Worm (Caenorhabditis elegans) whole organism, L1 larva: ENCODE data around the gene eng-1.

Experiments
- F16B12.6 ChIP-seq: fragments of 150-350 bp; optimal IDR thresholded peaks from 2 replicates; lab custom pipeline; 2014; ENCODE audit warnings: missing biosample characterization, missing genetic modification characterization
- Y116A8C.19 ChIP-seq: sonication (generic microtip); optimal IDR thresholded peaks from 2 replicates; lab custom pipeline; 2016; ENCODE audit warnings: missing compliant biosample characterization, missing genetic modification characterization, borderline replicate concordance
- alr-1 ChIP-seq: fragments of 200-800 bp; sonication (Bioruptor generic); optimal IDR thresholded peaks from 2 replicates; lab custom pipeline; 2018; ENCODE audit warnings: borderline replicate concordance, mild to moderate bottlenecking, missing genetic modification characterization, missing compliant biosample characterization
- ceh-8 ChIP-seq: fragments of 200-800 bp; sonication (Bioruptor generic); optimal IDR thresholded peaks from 2 replicates; lab custom pipeline; 2018; ENCODE audit warnings: mild to moderate bottlenecking, missing genetic modification characterization, moderate library complexity, missing compliant biosample characterization
- ceh-90 ChIP-seq: sonication (generic microtip); optimal IDR thresholded peaks from 2 replicates; lab custom pipeline; 2016; ENCODE audit warnings: missing genetic modification characterization, missing compliant biosample characterization
- dpl-1 ChIP-seq, 3 experiments: fragments of 150-350 bp in 2 of 3; sonication (generic microtip) in 1 of 3; optimal IDR thresholded peaks; 2 replicates each; lab custom pipeline; 2014 to 2017; ENCODE audit warnings: missing biosample characterization in 3 of 3, missing genetic modification characterization in 3 of 3, missing genetic modification reagents in 3 of 3
- dsc-1 ChIP-seq: sonication (generic microtip); optimal IDR thresholded peaks from 2 replicates; lab custom pipeline; 2016; ENCODE audit warnings: mild to moderate bottlenecking, missing genetic modification characterization, missing compliant biosample characterization
- elt-2 ChIP-seq: sonication (generic microtip); optimal IDR thresholded peaks from 2 replicates; lab custom pipeline; 2016; ENCODE audit warnings: missing genetic modification characterization, mild to moderate bottlenecking, inconsistent platforms, missing compliant biosample characterization, missing genetic modification reagents
- elt-3 ChIP-seq, 6 experiments: fragments of 150-350 bp in 1 of 6; sonication (generic microtip); optimal IDR thresholded peaks; 2 replicates each; lab custom pipeline; 2017 to 2018; ENCODE audit warnings: missing biosample characterization in 6 of 6, missing genetic modification characterization in 6 of 6, inconsistent platforms in 1 of 6
- fkh-10 ChIP-seq: sonication (generic microtip); optimal IDR thresholded peaks from 2 replicates; lab custom pipeline; 2017; ENCODE audit warnings: missing biosample characterization, missing genetic modification reagents, missing genetic modification characterization
- fkh-4 ChIP-seq: sonication (generic microtip); optimal IDR thresholded peaks from 2 replicates; lab custom pipeline; 2016; ENCODE audit warnings: missing compliant biosample characterization, missing genetic modification characterization, borderline replicate concordance
- grh-1 ChIP-seq: fragments of 200-800 bp; sonication (Bioruptor generic); IDR thresholded peaks from 2 replicates; pipeline ENCODE4 v1.3.6; 2022; ENCODE audit warnings: missing genetic modification reagents, missing genetic modification characterization, missing compliant biosample characterization
- hpl-2 ChIP-seq: fragments of 150-350 bp; optimal IDR thresholded peaks from 2 replicates; lab custom pipeline; 2014; ENCODE audit warnings: missing biosample characterization, missing genetic modification reagents, missing genetic modification characterization
- irx-1 ChIP-seq: sonication (generic microtip); optimal IDR thresholded peaks from 2 replicates; lab custom pipeline; 2016; ENCODE audit warnings: missing genetic modification characterization, missing compliant biosample characterization
- isw-1 ChIP-seq: fragments of 200-800 bp; sonication (Bioruptor generic); IDR thresholded peaks from 2 replicates; pipeline ENCODE4 v1.3.6; 2022; ENCODE audit warnings: missing genetic modification characterization, missing compliant biosample characterization
- lin-14 ChIP-seq: fragments of 200-800 bp; sonication (Bioruptor generic); optimal IDR thresholded peaks from 2 replicates; lab custom pipeline; 2018; ENCODE audit warnings: mild to moderate bottlenecking, missing genetic modification characterization, moderate library complexity, missing compliant biosample characterization
- lin-15B ChIP-seq: fragments of 150-350 bp; sonication (generic microtip); optimal IDR thresholded peaks from 3 replicates; lab custom pipeline; 2014; ENCODE audit warnings: missing biosample characterization, missing genetic modification characterization
- lin-35 ChIP-seq, 2 experiments: fragments of 150-350 bp; optimal IDR thresholded peaks; 2 replicates each; lab custom pipeline; 2014; ENCODE audit warnings: missing biosample characterization in 2 of 2, missing genetic modification characterization in 2 of 2, missing genetic modification reagents in 2 of 2
- lin-39 ChIP-seq: fragments of 150-350 bp; optimal IDR thresholded peaks from 2 replicates; lab custom pipeline; 2014; ENCODE audit warnings: missing biosample characterization, missing genetic modification reagents, missing genetic modification characterization
- lir-3 ChIP-seq: sonication (generic microtip); optimal IDR thresholded peaks from 2 replicates; lab custom pipeline; 2016; ENCODE audit warnings: mild to moderate bottlenecking, missing genetic modification characterization, moderate library complexity, missing compliant biosample characterization; ENCODE audit not compliant: poor library complexity
- lsy-2 ChIP-seq, 2 experiments: fragments of 150-350 bp; optimal IDR thresholded peaks; 2 replicates each; lab custom pipeline; 2014; ENCODE audit warnings: missing biosample characterization in 2 of 2, missing genetic modification characterization in 2 of 2
- mef-2 ChIP-seq: fragments of 150-350 bp; optimal IDR thresholded peaks from 2 replicates; lab custom pipeline; 2014; ENCODE audit warnings: missing biosample characterization, missing genetic modification characterization
- mep-1 ChIP-seq: fragments of 150-350 bp; optimal IDR thresholded peaks from 2 replicates; lab custom pipeline; 2014; ENCODE audit warnings: missing biosample characterization, missing genetic modification characterization
- nhr-12 ChIP-seq: sonication (generic microtip); optimal IDR thresholded peaks from 2 replicates; lab custom pipeline; 2017; ENCODE audit warnings: missing biosample characterization, missing genetic modification characterization
- nhr-47 ChIP-seq: sonication (generic microtip); optimal IDR thresholded peaks from 2 replicates; lab custom pipeline; 2016; ENCODE audit warnings: mild to moderate bottlenecking, missing genetic modification characterization, moderate library complexity, missing compliant biosample characterization
- nhr-71 ChIP-seq: sonication (generic microtip); optimal IDR thresholded peaks from 2 replicates; lab custom pipeline; 2016; ENCODE audit warnings: mild to moderate bottlenecking, missing genetic modification characterization, moderate library complexity, missing compliant biosample characterization
- nhr-77 ChIP-seq: fragments of 150-350 bp; optimal IDR thresholded peaks from 2 replicates; lab custom pipeline; 2014; ENCODE audit warnings: missing biosample characterization, missing genetic modification characterization
- nhr-84 ChIP-seq: sonication (generic microtip); optimal IDR thresholded peaks from 2 replicates; lab custom pipeline; 2017; ENCODE audit warnings: missing biosample characterization, missing genetic modification characterization
- nhr-85 ChIP-seq: sonication (generic microtip); peaks from one replicate; lab custom pipeline; 2016; ENCODE audit warnings: missing genetic modification characterization, inconsistent platforms, missing compliant biosample characterization
- pag-3 ChIP-seq: sonication (generic microtip); optimal IDR thresholded peaks from 2 replicates; lab custom pipeline; 2017; ENCODE audit warnings: missing genetic modification characterization, mild to moderate bottlenecking, missing compliant biosample characterization, antibody characterized with exemption, borderline replicate concordance; ENCODE audit not compliant: insufficient read depth
- pax-3 ChIP-seq: fragments of 200-800 bp; sonication (Bioruptor generic); optimal IDR thresholded peaks from 2 replicates; lab custom pipeline; 2018; ENCODE audit warnings: mild to moderate bottlenecking, missing genetic modification characterization, moderate library complexity, missing compliant biosample characterization
- pqm-1 ChIP-seq: sonication (generic microtip); optimal IDR thresholded peaks from 3 replicates; lab custom pipeline; 2017; ENCODE audit warnings: missing biosample characterization, missing genetic modification characterization
- rnt-1 ChIP-seq: sonication (generic microtip); optimal IDR thresholded peaks from 2 replicates; lab custom pipeline; 2016; ENCODE audit warnings: mild to moderate bottlenecking, missing genetic modification characterization, moderate library complexity, missing compliant biosample characterization
- skn-1 ChIP-seq: fragments of 150-350 bp; optimal IDR thresholded peaks from 2 replicates; lab custom pipeline; 2014; ENCODE audit warnings: missing biosample characterization, missing genetic modification characterization
- snpc-4 ChIP-seq: fragments of 150-350 bp; optimal IDR thresholded peaks from 2 replicates; lab custom pipeline; 2014; ENCODE audit warnings: missing biosample characterization, missing genetic modification characterization
- snu-23 ChIP-seq: sonication (generic microtip); optimal IDR thresholded peaks from 2 replicates; lab custom pipeline; 2016; ENCODE audit warnings: missing genetic modification characterization, missing compliant biosample characterization
- sox-4 ChIP-seq: sonication (generic microtip); optimal IDR thresholded peaks from 2 replicates; lab custom pipeline; 2016; ENCODE audit warnings: missing genetic modification characterization, missing compliant biosample characterization
- sptf-1 ChIP-seq: fragments of 150-350 bp; optimal IDR thresholded peaks from 2 replicates; lab custom pipeline; 2014; ENCODE audit warnings: missing biosample characterization, missing genetic modification characterization
- sup-37 ChIP-seq: fragments of 200-800 bp; sonication (Bioruptor generic); optimal IDR thresholded peaks from 2 replicates; lab custom pipeline; 2018; ENCODE audit warnings: mild to moderate bottlenecking, missing genetic modification characterization, missing compliant biosample characterization
- tbx-2 ChIP-seq: sonication (generic microtip); optimal IDR thresholded peaks from 2 replicates; lab custom pipeline; 2016; ENCODE audit warnings: missing genetic modification characterization, missing compliant biosample characterization
- tlp-1 ChIP-seq: fragments of 150-350 bp; optimal IDR thresholded peaks from 2 replicates; lab custom pipeline; 2014; ENCODE audit warnings: missing biosample characterization, missing genetic modification characterization
- unc-130 ChIP-seq: fragments of 150-350 bp; optimal IDR thresholded peaks from 2 replicates; lab custom pipeline; 2017; ENCODE audit warnings: missing biosample characterization, missing genetic modification characterization, inconsistent platforms
- unc-62 ChIP-seq: fragments of 150-350 bp; optimal IDR thresholded peaks from 2 replicates; lab custom pipeline; 2014; ENCODE audit warnings: missing biosample characterization, missing genetic modification reagents, missing genetic modification characterization
- unc-86 ChIP-seq: sonication (generic microtip); optimal IDR thresholded peaks from 2 replicates; lab custom pipeline; 2016; ENCODE audit warnings: missing genetic modification characterization, missing compliant biosample characterization
- xbp-1 ChIP-seq: sonication (generic microtip); optimal IDR thresholded peaks from 2 replicates; lab custom pipeline; 2016; ENCODE audit warnings: missing genetic modification characterization, missing compliant biosample characterization
- zag-1 ChIP-seq: fragments of 150-350 bp; optimal IDR thresholded peaks from 2 replicates; lab custom pipeline; 2014; ENCODE audit warnings: missing biosample characterization, missing genetic modification characterization
- zip-4 ChIP-seq: fragments of 200-800 bp; sonication (Bioruptor generic); optimal IDR thresholded peaks from 2 replicates; lab custom pipeline; 2018; ENCODE audit warnings: mild to moderate bottlenecking, missing genetic modification characterization, moderate library complexity, missing compliant biosample characterization
- ztf-4 ChIP-seq: fragments of 150-350 bp; optimal IDR thresholded peaks from 2 replicates; lab custom pipeline; 2014; ENCODE audit warnings: missing biosample characterization, missing genetic modification characterization

The eng-1 gene

ce11 chrIII:5874263-5874662 is 6.0 kb upstream of the eng-1 start (continued):
- TF ChIP-seq nhr-71 (tag; lab: Kevin White, UChicago) (peak; percentile 83), tlp-1 (tag; lab: Kevin White, UChicago) (no peak), unc-62 (GFP tag; lab: Kevin White, UChicago) (no peak)
- TF ChIP-seq, all 84 proteins: peak for 24

ce11 chrIII:5872288-5872687 is 4.0 kb upstream of the eng-1 start:
- TF ChIP-seq ztf-4 (tag; lab: Kevin White, UChicago) (no peak), lin-14 (peak; percentile 31), rnt-1 (tag; lab: Kevin White, UChicago) (peak; percentile 42), nhr-71 (tag; lab: Kevin White, UChicago) (peak; percentile 23), dsc-1 (peak; percentile 98), fkh-4 (peak; percentile 90), ceh-8 (GFP tag; lab: Kevin White, UChicago) (no peak), lsy-2 (tag; optimal IDR thresholded peaks at IDR 0.05; lab: Kevin White, UChicago) (no peak)

- TF ChIP-seq Y116A8C.19 (tag; lab: Kevin White, UChicago) (peak; percentile 72), sup-37 (GFP tag; lab: Kevin White, UChicago) (peak; percentile 12), mep-1 (tag; lab: Kevin White, UChicago) (peak; percentile 78), xbp-1 (tag; lab: Kevin White, UChicago) (peak; percentile 89), lin-14 (peak; percentile 85), nhr-47 (tag; lab: Kevin White, UChicago) (peak; percentile 93), lin-35 (GFP tag; optimal IDR thresholded peaks at IDR 0.05; lab: Kevin White, UChicago) (peak; percentile 97 to 98), pag-3 (tag; lab: Kevin White, UChicago) (no peak), dpl-1 (GFP tag; optimal IDR thresholded peaks at IDR 0.05; lab: Kevin White, UChicago) (peak; percentile 95 to 97 (median 96)), fkh-10 (no peak), ceh-90 (tag; lab: Kevin White, UChicago) (peak; percentile 91), mef-2 (peak; percentile 13), snu-23 (GFP tag; lab: Kevin White, UChicago) (peak; percentile 90), nhr-85 (peak; percentile 96), unc-130 (tag; lab: Kevin White, UChicago) (peak; percentile 74), lin-15B (peak; percentile 19), lin-39 (tag; lab: Kevin White, UChicago) (peak; percentile 31), zag-1 (tag; lab: Kevin White, UChicago) (no peak), elt-2 (peak; percentile 52), isw-1 (GFP tag; lab: Robert Waterston, UW) (peak; percentile 78), skn-1 (peak; percentile 70), snpc-4 (tag; lab: Kevin White, UChicago) (peak; percentile 2), nhr-77 (peak; percentile 54), sptf-1 (tag; lab: Kevin White, UChicago) (no peak), grh-1 (GFP tag; lab: Robert Waterston, UW) (peak; percentile 62), rnt-1 (tag; lab: Kevin White, UChicago) (peak; percentile 99), sox-4 (tag; lab: Kevin White, UChicago) (peak; percentile 92), irx-1 (tag; lab: Kevin White, UChicago) (peak; percentile 91), nhr-84 (tag; lab: Kevin White, UChicago) (no peak), alr-1 (no peak), zip-4 (peak; percentile 51), elt-3 (tag; optimal IDR thresholded peaks at IDR 0.05; lab: Kevin White, UChicago) (peak in 2 of 6 experiments; percentile 40 to 60), nhr-12 (tag; lab: Kevin White, UChicago) (no peak), lir-3 (peak; percentile 96), pax-3 (tag; lab: Kevin White, UChicago) (peak; percentile 88), unc-86 (tag; lab: Kevin White, UChicago) (peak; percentile 79), tlp-1 (tag; lab: Kevin White, UChicago) (no peak), pqm-1 (no peak), dsc-1 (peak; percentile 59), F16B12.6 (peak; percentile 48), tbx-2 (peak; percentile 91), hpl-2 (GFP tag; lab: Kevin White, UChicago) (no peak)
Measured at ce11 chrIII:5871760-5872159, 3.5 kb upstream of the eng-1 start, which contains the start of the genes F01F1.11 and F01F1.3. F01F1.11 (minus strand) TSS chrIII:5871877. F01F1.3 (plus strand) TSS chrIII:5871938.
